Fruit fly (Drosophila melanogaster) whole organism, embryonic: ENCODE measurements around the gene CG6225.

Experiments
- Adf1 ChIP-seq: fragments of 200-800 bp; sonication (Bioruptor generic); IDR thresholded peaks from 2 replicates; pipeline ENCODE4 v1.3.6; 2022; ENCODE audit warnings: missing biosample characterization, missing genetic modification characterization
- BEAF-32 ChIP-seq: fragments of 200-800 bp; sonication (Bioruptor generic); optimal IDR thresholded peaks from 3 replicates; lab custom pipeline; 2017; ENCODE audit warnings: missing biosample characterization, missing genetic modification characterization, mild to moderate bottlenecking, moderate library complexity, missing genetic modification reagents
- CG1024 ChIP-seq: fragments of 200-800 bp; sonication (Bioruptor generic); IDR thresholded peaks from 2 replicates; pipeline ENCODE4 v1.3.6; 2022; ENCODE audit warnings: missing biosample characterization, missing genetic modification characterization
- CG10267 ChIP-seq: fragments of 200-800 bp; sonication (Bioruptor generic); optimal IDR thresholded peaks from 2 replicates; lab custom pipeline; 2018; ENCODE audit warnings: missing biosample characterization, mild to moderate bottlenecking, missing genetic modification characterization, moderate library complexity
- CG10274 ChIP-seq: fragments of 200-800 bp; sonication (Bioruptor generic); optimal IDR thresholded peaks from 3 replicates; lab custom pipeline; 2017; ENCODE audit warnings: missing biosample characterization, mild to moderate bottlenecking, missing genetic modification characterization
- CG10654 ChIP-seq: fragments of 200-800 bp; sonication (Bioruptor generic); optimal IDR thresholded peaks from 2 replicates; lab custom pipeline; 2016; ENCODE audit warnings: missing biosample characterization, missing genetic modification characterization
- CG11695 ChIP-seq: fragments of 200-800 bp; sonication (Bioruptor generic); IDR thresholded peaks from 3 replicates; pipeline ENCODE4 v1.3.6; 2022; ENCODE audit warnings: missing biosample characterization, missing genetic modification characterization
- CG13123 ChIP-seq: fragments of 200-800 bp; sonication (Bioruptor generic); optimal IDR thresholded peaks from 2 replicates; lab custom pipeline; 2016; ENCODE audit warnings: missing biosample characterization, missing genetic modification characterization
- CG13287 ChIP-seq: fragments of 200-800 bp; sonication (Bioruptor generic); IDR thresholded peaks from 2 replicates; pipeline ENCODE4 v1.3.6; 2022; ENCODE audit warnings: missing biosample characterization, missing genetic modification characterization; ENCODE audit not compliant: partially characterized antibody
- CG14441 ChIP-seq: fragments of 200-800 bp; sonication (Bioruptor generic); IDR thresholded peaks from 2 replicates; pipeline ENCODE4 v1.3.6; 2022; ENCODE audit warnings: missing biosample characterization, missing genetic modification characterization
- CG15073 ChIP-seq: fragments of 200-800 bp; sonication (Bioruptor generic); optimal IDR thresholded peaks from 2 replicates; lab custom pipeline; 2016; ENCODE audit warnings: missing biosample characterization, missing genetic modification characterization
- CG15514 ChIP-seq: fragments of 200-800 bp; sonication (Bioruptor generic); optimal IDR thresholded peaks from 3 replicates; lab custom pipeline; 2017; ENCODE audit warnings: missing biosample characterization, missing genetic modification characterization, mild to moderate bottlenecking, moderate library complexity, missing genetic modification reagents
- CG1647 ChIP-seq: fragments of 200-800 bp; sonication (Bioruptor generic); optimal IDR thresholded peaks from 3 replicates; lab custom pipeline; 2016; ENCODE audit warnings: missing biosample characterization, missing genetic modification characterization
- CG17186 ChIP-seq: fragments of 200-800 bp; sonication (Bioruptor generic); optimal IDR thresholded peaks from 3 replicates; lab custom pipeline; 2017; ENCODE audit warnings: missing biosample characterization, missing genetic modification reagents, missing genetic modification characterization
- CG18599 ChIP-seq: fragments of 200-800 bp; sonication (Bioruptor generic); optimal IDR thresholded peaks from 3 replicates; lab custom pipeline; 2017; ENCODE audit warnings: missing biosample characterization, missing genetic modification characterization, mild to moderate bottlenecking, moderate library complexity, missing genetic modification reagents
- CG2129 ChIP-seq: fragments of 200-800 bp; sonication (Bioruptor generic); IDR thresholded peaks from 2 replicates; pipeline ENCODE4 v1.3.6; 2022; ENCODE audit warnings: missing biosample characterization, missing genetic modification characterization; ENCODE audit not compliant: partially characterized antibody
- CG2202 ChIP-seq: fragments of 200-800 bp; sonication (Bioruptor generic); optimal IDR thresholded peaks from 2 replicates; lab custom pipeline; 2018; ENCODE audit warnings: missing biosample characterization, mild to moderate bottlenecking, missing genetic modification characterization
- CG30020 ChIP-seq: fragments of 200-800 bp; optimal IDR thresholded peaks from 2 replicates; lab custom pipeline; 2019; ENCODE audit warnings: missing biosample characterization, mild to moderate bottlenecking, missing genetic modification characterization, moderate library complexity
- CG31388 ChIP-seq: fragments of 200-800 bp; sonication (Bioruptor generic); optimal IDR thresholded peaks from 2 replicates; lab custom pipeline; 2016; ENCODE audit warnings: missing biosample characterization, missing genetic modification characterization
- CG3838 ChIP-seq: fragments of 200-800 bp; sonication (Bioruptor generic); optimal IDR thresholded peaks from 3 replicates; lab custom pipeline; 2016; ENCODE audit warnings: missing biosample characterization, missing genetic modification characterization
- CG7745 ChIP-seq: fragments of 200-800 bp; sonication (Bioruptor generic); optimal IDR thresholded peaks from 2 replicates; lab custom pipeline; 2018; ENCODE audit warnings: missing biosample characterization, mild to moderate bottlenecking, missing genetic modification characterization, moderate library complexity
- CG7839 ChIP-seq: fragments of 200-800 bp; sonication (Bioruptor generic); optimal IDR thresholded peaks from 3 replicates; lab custom pipeline; 2018; ENCODE audit warnings: missing biosample characterization, mild to moderate bottlenecking, missing genetic modification characterization, moderate library complexity
- CG8359 ChIP-seq: fragments of 200-800 bp; sonication (Bioruptor generic); optimal IDR thresholded peaks from 2 replicates; lab custom pipeline; 2017; ENCODE audit warnings: missing biosample characterization, mild to moderate bottlenecking, missing genetic modification characterization, borderline replicate concordance
- CG9609 ChIP-seq: fragments of 200-800 bp; sonication (Bioruptor generic); optimal IDR thresholded peaks from 3 replicates; lab custom pipeline; 2016; ENCODE audit warnings: missing biosample characterization, missing genetic modification characterization
- CoRest ChIP-seq: fragments of 200-800 bp; sonication (Bioruptor generic); optimal IDR thresholded peaks from 3 replicates; lab custom pipeline; 2018; ENCODE audit warnings: missing biosample characterization, mild to moderate bottlenecking, missing genetic modification characterization, moderate library complexity
- D19A ChIP-seq: fragments of 200-800 bp; optimal IDR thresholded peaks from 3 replicates; lab custom pipeline; 2019; ENCODE audit warnings: missing biosample characterization, mild to moderate bottlenecking, missing genetic modification characterization, moderate library complexity
- Dfd ChIP-seq, 2 experiments: fragments of >200 bp; optimal IDR thresholded peaks; 2 replicates each; lab custom pipeline; 2017; ENCODE audit warnings: missing biosample characterization in 2 of 2, missing genetic modification characterization in 2 of 2
- Fer2 ChIP-seq: fragments of 200-800 bp; sonication (Bioruptor generic); optimal IDR thresholded peaks from 2 replicates; lab custom pipeline; 2018; ENCODE audit warnings: missing biosample characterization, mild to moderate bottlenecking, missing genetic modification characterization, moderate library complexity
- Hsf ChIP-seq: fragments of 200-800 bp; sonication (Bioruptor generic); optimal IDR thresholded peaks from 3 replicates; lab custom pipeline; 2016; ENCODE audit warnings: missing biosample characterization, missing genetic modification characterization
- NK7.1 ChIP-seq: fragments of 200-800 bp; sonication (Bioruptor generic); optimal IDR thresholded peaks from 3 replicates; lab custom pipeline; 2016; ENCODE audit warnings: missing biosample characterization, missing genetic modification characterization
- Oli ChIP-seq: fragments of 200-800 bp; sonication (Bioruptor generic); optimal IDR thresholded peaks from 2 replicates; lab custom pipeline; 2018; ENCODE audit warnings: missing biosample characterization, mild to moderate bottlenecking, missing genetic modification characterization, moderate library complexity
- Xrp1 ChIP-seq: fragments of 200-800 bp; sonication (Bioruptor generic); IDR thresholded peaks from 2 replicates; pipeline ENCODE4 v1.3.6; 2022; ENCODE audit warnings: missing biosample characterization, missing genetic modification characterization
- abd-A ChIP-seq: fragments of 200-800 bp; sonication (Bioruptor generic); optimal IDR thresholded peaks from 3 replicates; lab custom pipeline; 2019; ENCODE audit warnings: missing biosample characterization, mild to moderate bottlenecking, missing genetic modification characterization, moderate library complexity
- chn ChIP-seq: fragments of 200-800 bp; sonication (Bioruptor generic); optimal IDR thresholded peaks from 2 replicates; lab custom pipeline; 2016; ENCODE audit warnings: missing biosample characterization, missing genetic modification characterization
- dysf ChIP-seq: fragments of 200-800 bp; sonication (Bioruptor generic); IDR thresholded peaks from 3 replicates; pipeline ENCODE4 v1.3.6; 2022; ENCODE audit warnings: missing biosample characterization, missing genetic modification characterization
- en ChIP-seq: fragments of 200-800 bp; sonication (Bioruptor generic); optimal IDR thresholded peaks from 2 replicates; lab custom pipeline; 2016; ENCODE audit warnings: missing biosample characterization, missing genetic modification characterization
- h ChIP-seq: fragments of >200 bp; optimal IDR thresholded peaks from 2 replicates; lab custom pipeline; 2017
- hbn ChIP-seq: fragments of 200-800 bp; sonication (Bioruptor generic); IDR thresholded peaks from 2 replicates; pipeline ENCODE4 v1.3.6; 2022; ENCODE audit warnings: missing biosample characterization, missing genetic modification characterization; ENCODE audit not compliant: partially characterized antibody
- hth ChIP-seq: fragments of >200 bp; optimal IDR thresholded peaks from 2 replicates; lab custom pipeline; 2017; ENCODE audit warnings: inconsistent platforms
- inv ChIP-seq: fragments of 200-800 bp; sonication (Bioruptor generic); IDR thresholded peaks from 2 replicates; pipeline ENCODE4 v1.3.6; 2022; ENCODE audit warnings: missing biosample characterization, missing genetic modification characterization; ENCODE audit not compliant: partially characterized antibody
- jigr1 ChIP-seq: fragments of 200-800 bp; sonication (Bioruptor generic); IDR thresholded peaks from 3 replicates; pipeline ENCODE4 v1.3.6; 2022; ENCODE audit warnings: missing biosample characterization, missing genetic modification characterization
- knrl ChIP-seq: fragments of 200-800 bp; sonication (Bioruptor generic); IDR thresholded peaks from 3 replicates; pipeline ENCODE4 v1.3.6; 2022; ENCODE audit warnings: missing biosample characterization, missing genetic modification characterization; ENCODE audit not compliant: partially characterized antibody
- maf-S ChIP-seq: fragments of 200-800 bp; sonication (Bioruptor generic); optimal IDR thresholded peaks from 2 replicates; lab custom pipeline; 2016; ENCODE audit warnings: missing biosample characterization, missing genetic modification characterization
- nerfin-1 ChIP-seq: fragments of 200-800 bp; sonication (Bioruptor generic); optimal IDR thresholded peaks from 3 replicates; lab custom pipeline; 2019; ENCODE audit warnings: missing biosample characterization, mild to moderate bottlenecking, missing genetic modification characterization, moderate library complexity
- pzg ChIP-seq: fragments of 200-800 bp; sonication (Bioruptor generic); optimal IDR thresholded peaks from 3 replicates; lab custom pipeline; 2018; ENCODE audit warnings: missing biosample characterization, mild to moderate bottlenecking, missing genetic modification characterization, moderate library complexity
- seq ChIP-seq: fragments of 200-800 bp; sonication (Bioruptor generic); IDR thresholded peaks from 2 replicates; pipeline ENCODE4 v1.3.6; 2022; ENCODE audit warnings: missing biosample characterization, missing genetic modification characterization
- slou ChIP-seq: fragments of 200-800 bp; sonication (Bioruptor generic); optimal IDR thresholded peaks from 3 replicates; lab custom pipeline; 2016; ENCODE audit warnings: missing biosample characterization, missing genetic modification characterization
- sna ChIP-seq: fragments of 200-800 bp; sonication (Bioruptor generic); IDR thresholded peaks from 2 replicates; pipeline ENCODE4 v1.3.6; 2022; ENCODE audit warnings: missing biosample characterization, missing genetic modification characterization; ENCODE audit not compliant: partially characterized antibody
- toy ChIP-seq: fragments of 200-800 bp; sonication (Bioruptor generic); IDR thresholded peaks from 2 replicates; pipeline ENCODE4 v1.3.6; 2022; ENCODE audit warnings: missing biosample characterization, missing genetic modification characterization
- trem ChIP-seq: fragments of 200-800 bp; optimal IDR thresholded peaks from 3 replicates; lab custom pipeline; 2019; ENCODE audit warnings: missing biosample characterization, mild to moderate bottlenecking, missing genetic modification characterization, moderate library complexity
- vvl ChIP-seq: fragments of 200-800 bp; sonication (Bioruptor generic); IDR thresholded peaks from 2 replicates; pipeline ENCODE4 v1.3.6; 2022; ENCODE audit warnings: missing biosample characterization, missing genetic modification characterization

CG6225 gene

DNA sequence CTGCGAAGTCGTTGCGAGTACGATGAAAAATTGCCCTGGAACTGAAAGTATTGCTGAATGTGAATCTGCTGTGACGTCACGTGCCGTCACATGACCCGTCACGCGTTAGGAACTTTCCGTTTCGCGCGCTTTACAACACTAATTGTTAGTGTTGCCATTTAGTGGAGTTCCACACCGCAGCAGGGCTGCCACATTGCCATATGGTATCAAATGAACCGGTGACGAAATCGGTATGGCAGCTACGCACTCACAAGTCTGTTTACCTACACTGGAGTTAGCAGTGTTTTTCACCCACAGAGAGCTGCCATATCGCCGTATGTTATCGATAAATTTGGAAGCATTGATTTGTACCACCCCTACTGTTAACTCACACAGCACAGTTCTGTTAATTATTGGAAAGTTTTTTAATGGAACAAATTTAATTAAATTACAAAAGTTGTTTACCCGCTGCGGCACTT, 26.7 kb upstream of the CG6225 start, which contains the start of the genes Vha55 and Snx3 (continued):
- peak; percentile 47 for TF ChIP-seq CoRest
- TF ChIP-seq pzg (GFP tag; lab: Kevin White, UChicago) = peak; percentile 100
- no peak for TF ChIP-seq h (lab: Kevin White, UChicago)
- TF ChIP-seq CG30020 (tag; lab: Kevin White, UChicago) = peak; percentile 27
- no peak for TF ChIP-seq sna (GFP tag; lab: Robert Waterston, UW)
- TF ChIP-seq toy (GFP tag; lab: Robert Waterston, UW) = no peak
- TF ChIP-seq CG11695 = no peak
- TF ChIP-seq slou (GFP tag; lab: Kevin White, UChicago) = peak; percentile 64
- peak; percentile 77 for TF ChIP-seq NK7.1 (GFP tag; lab: Kevin White, UChicago)
- TF ChIP-seq Adf1 (GFP tag; lab: Robert Waterston, UW) = no peak
- TF ChIP-seq abd-A = no peak
- no peak for TF ChIP-seq vvl (GFP tag; lab: Robert Waterston, UW)
- TF ChIP-seq en = no peak
- TF ChIP-seq maf-S = peak; percentile 70
- peak; percentile 98 for TF ChIP-seq CG15514
- TF ChIP-seq Dfd (GFP tag; optimal IDR thresholded peaks at IDR 0.05; lab: Kevin White, UChicago) = no peak
- peak; percentile 82 for TF ChIP-seq CG17186 (GFP tag; lab: Kevin White, UChicago)
- no peak for TF ChIP-seq CG2129 (GFP tag; lab: Robert Waterston, UW)
- peak; percentile 18 for TF ChIP-seq Fer2
- TF ChIP-seq CG13287 (GFP tag; lab: Robert Waterston, UW) = no peak
- peak; percentile 90 for TF ChIP-seq CG9609 (GFP tag; lab: Kevin White, UChicago)
- TF ChIP-seq trem (tag; lab: Kevin White, UChicago) = peak; percentile 91
- TF ChIP-seq CG10267 (tag; lab: Kevin White, UChicago) = peak; percentile 100
- TF ChIP-seq CG7839 (tag; lab: Kevin White, UChicago) = peak; percentile 36
- peak; percentile 12 for TF ChIP-seq CG31388
- TF ChIP-seq CG10654 (GFP tag; lab: Kevin White, UChicago) = peak; percentile 76
- no peak for TF ChIP-seq seq (GFP tag; lab: Robert Waterston, UW)
- peak; percentile 65 for TF ChIP-seq CG13123 (GFP tag; lab: Kevin White, UChicago)
- TF ChIP-seq CG14441 (GFP tag; lab: Robert Waterston, UW) = no peak
- TF ChIP-seq CG3838 (GFP tag; lab: Kevin White, UChicago) = peak; percentile 1
- TF ChIP-seq Oli (tag; lab: Kevin White, UChicago) = no peak
- peak; percentile 71 for TF ChIP-seq BEAF-32 (GFP tag; lab: Kevin White, UChicago)
- no peak for TF ChIP-seq jigr1
- TF ChIP-seq nerfin-1 (tag; lab: Kevin White, UChicago) = peak; percentile 95
- no peak for TF ChIP-seq CG10274 (GFP tag; lab: Kevin White, UChicago)
- TF ChIP-seq hbn (GFP tag; lab: Robert Waterston, UW) = no peak
- TF ChIP-seq knrl (GFP tag; lab: Robert Waterston, UW) = no peak
- TF ChIP-seq D19A (tag; lab: Kevin White, UChicago) = no peak
- no peak for TF ChIP-seq dysf (GFP tag; lab: Robert Waterston, UW)
- peak; percentile 77 for TF ChIP-seq CG7745 (tag; lab: Kevin White, UChicago)
- peak; percentile 72 for TF ChIP-seq chn (GFP tag; lab: Kevin White, UChicago)
- TF ChIP-seq inv = no peak
- peak; percentile 45 for TF ChIP-seq CG2202 (tag; lab: Kevin White, UChicago)
- no peak for TF ChIP-seq hth (lab: Kevin White, UChicago)
- no peak for TF ChIP-seq CG8359
- TF ChIP-seq CG1647 (GFP tag; lab: Kevin White, UChicago) = peak; percentile 90
- no peak for TF ChIP-seq CG1024 (GFP tag; lab: Robert Waterston, UW)
- no peak for TF ChIP-seq Xrp1 (GFP tag; lab: Robert Waterston, UW)
- peak; percentile 83 for TF ChIP-seq CG18599 (GFP tag; lab: Kevin White, UChicago)
- peak; percentile 83 for TF ChIP-seq Hsf (GFP tag; lab: Kevin White, UChicago)
- TF ChIP-seq CG15073 = no peak
